Worm (Caenorhabditis elegans): ENCODE results near the gene mrpl-20.

Gene mrpl-20

DNA sequence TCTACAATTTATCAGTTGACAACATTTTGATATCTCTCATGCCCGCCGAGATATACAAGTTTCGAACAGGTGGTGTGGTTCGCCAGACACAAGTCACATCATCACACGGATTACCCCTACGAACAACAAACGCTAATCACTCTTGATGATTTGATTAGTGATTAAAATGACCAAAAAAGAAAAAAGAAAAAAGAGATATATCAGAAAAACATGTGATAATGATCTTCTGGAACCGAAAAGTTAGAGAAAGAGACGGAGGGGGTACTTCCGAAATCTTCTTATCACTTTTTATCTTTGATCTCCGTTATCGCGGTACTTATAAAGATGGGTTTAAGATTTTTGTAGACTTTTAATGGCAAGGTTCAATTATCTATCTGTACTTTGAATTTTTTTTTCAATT lies 45.2 kb upstream of the mrpl-20 start (continued):
- TF ChIP-seq F16B12.6 (tag; optimal IDR thresholded peaks at IDR 0.05) (no peak), nhr-90 (tag; optimal IDR thresholded peaks at IDR 0.05; ENCODE audit: poor library complexity) (peak; percentile 15), lin-15B (tag; optimal IDR thresholded peaks at IDR 0.05) (no peak), alr-1 (tag; optimal IDR thresholded peaks at IDR 0.05; ENCODE audit: borderline replicate concordance) (no peak), efl-1 (optimal IDR thresholded peaks at IDR 0.05) (no peak), efl-1 (GFP tag; optimal IDR thresholded peaks at IDR 0.05 in 1 of 2) (no peak), nhr-47 (tag; optimal IDR thresholded peaks at IDR 0.05) (no peak), dsc-1 (tag; optimal IDR thresholded peaks at IDR 0.05) (peak; percentile 56), grh-1 (GFP tag; IDR thresholded peaks at IDR 0.05) (peak; percentile 69), ztf-11 (tag; optimal IDR thresholded peaks at IDR 0.05) (no peak), hpl-2 (GFP tag; optimal IDR thresholded peaks at IDR 0.05) (no peak), elt-2 (tag; optimal IDR thresholded peaks at IDR 0.05) (no peak), lir-3 (tag; optimal IDR thresholded peaks at IDR 0.05; ENCODE audit: poor library complexity) (no peak), unc-62 (GFP tag; optimal IDR thresholded peaks at IDR 0.05) (no peak), unc-86 (tag; optimal IDR thresholded peaks at IDR 0.05) (no peak), pag-3 (tag; optimal IDR thresholded peaks at IDR 0.05; ENCODE audit: borderline replicate concordance, insufficient read depth) (no peak), mab-9 (GFP tag; IDR thresholded peaks at IDR 0.05) (no peak), nhr-84 (tag; optimal IDR thresholded peaks at IDR 0.05) (no peak), ets-5 (GFP tag; IDR thresholded peaks at IDR 0.05) (no peak), tbx-2 (tag; optimal IDR thresholded peaks at IDR 0.05) (no peak), hlh-4 (tag; optimal IDR thresholded peaks at IDR 0.05) (no peak), ceh-8 (GFP tag; optimal IDR thresholded peaks at IDR 0.05) (no peak), aly-2 (tag; optimal IDR thresholded peaks at IDR 0.05) (no peak), lin-35 (GFP tag; optimal IDR thresholded peaks at IDR 0.05) (peak in 1 of 2 experiments; percentile 35), vab-15 (tag; optimal IDR thresholded peaks at IDR 0.05) (no peak), snpc-4 (tag; optimal IDR thresholded peaks at IDR 0.05) (no peak), ceh-82 (tag; optimal IDR thresholded peaks at IDR 0.05) (no peak), sup-37 (GFP tag; optimal IDR thresholded peaks at IDR 0.05) (no peak), nhr-76 (tag; optimal IDR thresholded peaks at IDR 0.05) (no peak), C34B4.2 (tag; optimal IDR thresholded peaks at IDR 0.05) (no peak), elt-3 (tag; optimal IDR thresholded peaks at IDR 0.05) (peak in 5 of 6 experiments; percentile 82 to 96 (median 93))

DNA sequence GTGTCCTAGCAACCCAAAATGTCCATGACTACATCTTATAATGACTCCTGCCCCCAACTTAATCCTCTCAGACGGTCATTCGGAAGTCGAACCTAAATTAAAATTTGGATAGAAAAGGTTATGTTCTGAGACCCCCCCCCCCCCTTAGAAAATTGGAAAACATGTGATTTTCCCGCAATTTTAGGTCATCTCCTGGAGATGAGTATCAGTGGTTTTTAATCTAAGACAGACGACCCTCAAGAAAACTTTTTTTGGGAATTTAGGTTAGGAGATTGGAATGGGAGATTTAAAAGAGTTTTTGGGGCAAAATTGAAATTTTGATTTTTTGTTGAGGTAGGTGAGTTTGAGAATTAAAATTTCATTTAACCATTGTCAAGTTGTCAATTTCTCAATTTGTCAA lies 44.6 kb upstream of the mrpl-20 start:
- TF ChIP-seq hlh-17 (GFP tag; optimal IDR thresholded peaks at IDR 0.05; ENCODE audit: borderline replicate concordance) (no peak), lin-35 (GFP tag; optimal IDR thresholded peaks at IDR 0.05) (no peak), vab-15 (tag; optimal IDR thresholded peaks at IDR 0.05) (no peak), pax-3 (tag; optimal IDR thresholded peaks at IDR 0.05) (no peak), tlp-1 (tag; optimal IDR thresholded peaks at IDR 0.05) (no peak), tbx-2 (tag; optimal IDR thresholded peaks at IDR 0.05) (no peak), blmp-1 (tag; optimal IDR thresholded peaks at IDR 0.05) (peak; percentile 42), nhr-20 (tag; optimal IDR thresholded peaks at IDR 0.05) (no peak), fkh-10 (GFP tag; optimal IDR thresholded peaks at IDR 0.05) (no peak), zag-1 (tag; optimal IDR thresholded peaks at IDR 0.05) (no peak), zip-4 (GFP tag; optimal IDR thresholded peaks at IDR 0.05) (no peak), rnt-1 (tag; optimal IDR thresholded peaks at IDR 0.05) (no peak), C34B4.2 (tag; optimal IDR thresholded peaks at IDR 0.05) (no peak), nhr-85 (tag) (peak; percentile 40), unc-30 (tag; optimal IDR thresholded peaks at IDR 0.05) (no peak), mdl-1 (tag; optimal IDR thresholded peaks at IDR 0.05) (no peak)

Measured in whole organism, L1 larva.